Fruit fly (Drosophila melanogaster) whole organism, embryonic: ENCODE results near the gene Tti1.
A peak's percentile ranks its signal among the peaks of the same experiment; 100 is the strongest.

Experiments
- Bgb ChIP-seq: fragments of 200-800 bp; sonication (Bioruptor generic); IDR thresholded peaks from 2 replicates; pipeline ENCODE4 v1.3.6; 2022; ENCODE audit warnings: missing biosample characterization, missing genetic modification characterization; ENCODE audit not compliant: partially characterized antibody
- Blimp-1 ChIP-seq: fragments of 200-800 bp; sonication (Bioruptor generic); optimal IDR thresholded peaks from 3 replicates; lab custom pipeline; 2018; ENCODE audit warnings: missing biosample characterization, missing genetic modification characterization, mild to moderate bottlenecking, moderate library complexity, missing genetic modification reagents
- CG10462 ChIP-seq: fragments of 200-800 bp; sonication (Bioruptor generic); optimal IDR thresholded peaks from 2 replicates; lab custom pipeline; 2016; ENCODE audit warnings: missing biosample characterization, missing genetic modification characterization
- CG11085 ChIP-seq: fragments of 200-800 bp; sonication (Bioruptor generic); IDR thresholded peaks from 2 replicates; pipeline ENCODE4 v1.3.6; 2022; ENCODE audit warnings: missing biosample characterization, missing genetic modification characterization
- CG12155 ChIP-seq: fragments of 200-800 bp; sonication (Bioruptor generic); optimal IDR thresholded peaks from 3 replicates; lab custom pipeline; 2016; ENCODE audit warnings: missing biosample characterization, missing genetic modification characterization
- CG1233 ChIP-seq: fragments of 200-800 bp; sonication (Bioruptor generic); optimal IDR thresholded peaks from 4 replicates; lab custom pipeline; 2018; ENCODE audit warnings: missing biosample characterization, mild to moderate bottlenecking, missing genetic modification characterization
- CG14667 ChIP-seq: fragments of 200-800 bp; sonication (Bioruptor generic); IDR thresholded peaks from 2 replicates; pipeline ENCODE4 v1.3.6; 2022; ENCODE audit warnings: missing biosample characterization, missing genetic modification characterization
- CG15514 ChIP-seq: fragments of 200-800 bp; sonication (Bioruptor generic); optimal IDR thresholded peaks from 3 replicates; lab custom pipeline; 2017; ENCODE audit warnings: missing biosample characterization, missing genetic modification characterization, mild to moderate bottlenecking, moderate library complexity, missing genetic modification reagents
- CG18599 ChIP-seq: fragments of 200-800 bp; sonication (Bioruptor generic); optimal IDR thresholded peaks from 3 replicates; lab custom pipeline; 2017; ENCODE audit warnings: missing biosample characterization, missing genetic modification characterization, mild to moderate bottlenecking, moderate library complexity, missing genetic modification reagents
- CG2120 ChIP-seq: fragments of 200-800 bp; sonication (Bioruptor generic); optimal IDR thresholded peaks from 3 replicates; lab custom pipeline; 2016; ENCODE audit warnings: missing biosample characterization, missing genetic modification characterization
- CG2129 ChIP-seq: fragments of 200-800 bp; sonication (Bioruptor generic); IDR thresholded peaks from 2 replicates; pipeline ENCODE4 v1.3.6; 2022; ENCODE audit warnings: missing biosample characterization, missing genetic modification characterization; ENCODE audit not compliant: partially characterized antibody
- CG2202 ChIP-seq: fragments of 200-800 bp; sonication (Bioruptor generic); optimal IDR thresholded peaks from 2 replicates; lab custom pipeline; 2018; ENCODE audit warnings: missing biosample characterization, mild to moderate bottlenecking, missing genetic modification characterization
- CG31365 ChIP-seq: fragments of 200-800 bp; sonication (Bioruptor generic); optimal IDR thresholded peaks from 2 replicates; lab custom pipeline; 2018; ENCODE audit warnings: missing biosample characterization, mild to moderate bottlenecking, missing genetic modification characterization
- CG4730 ChIP-seq: fragments of 200-800 bp; sonication (Bioruptor generic); IDR thresholded peaks from 2 replicates; pipeline ENCODE4 v1.3.6; 2022; ENCODE audit warnings: missing biosample characterization, missing genetic modification characterization
- CG6854 ChIP-seq: fragments of 200-800 bp; sonication (Bioruptor generic); optimal IDR thresholded peaks from 3 replicates; lab custom pipeline; 2017; ENCODE audit warnings: missing biosample characterization, mild to moderate bottlenecking, missing genetic modification characterization
- CG7271 ChIP-seq: fragments of 200-800 bp; sonication (Bioruptor generic); optimal IDR thresholded peaks from 2 replicates; lab custom pipeline; 2018; ENCODE audit warnings: missing biosample characterization, mild to moderate bottlenecking, missing genetic modification characterization, moderate library complexity
- CG7839 ChIP-seq: fragments of 200-800 bp; sonication (Bioruptor generic); optimal IDR thresholded peaks from 3 replicates; lab custom pipeline; 2018; ENCODE audit warnings: missing biosample characterization, mild to moderate bottlenecking, missing genetic modification characterization, moderate library complexity
- CG7928 ChIP-seq: fragments of 200-800 bp; sonication (Bioruptor generic); optimal IDR thresholded peaks from 2 replicates; lab custom pipeline; 2017; ENCODE audit warnings: missing biosample characterization, mild to moderate bottlenecking, missing genetic modification characterization
- CG9437 ChIP-seq: fragments of 200-800 bp; sonication (Bioruptor generic); optimal IDR thresholded peaks from 2 replicates; lab custom pipeline; 2018; ENCODE audit warnings: missing biosample characterization, mild to moderate bottlenecking, missing genetic modification characterization
- CG9876 ChIP-seq: fragments of 200-800 bp; sonication (Bioruptor generic); optimal IDR thresholded peaks from 2 replicates; lab custom pipeline; 2016; ENCODE audit warnings: missing biosample characterization, missing genetic modification characterization
- Dll ChIP-seq: fragments of 200-800 bp; sonication (Bioruptor generic); IDR thresholded peaks from 4 replicates; pipeline ENCODE4 v1.3.6; 2022; ENCODE audit warnings: missing biosample characterization, missing genetic modification characterization; ENCODE audit not compliant: partially characterized antibody
- Dp ChIP-seq: fragments of 200-800 bp; sonication (Bioruptor generic); optimal IDR thresholded peaks from 2 replicates; lab custom pipeline; 2018; ENCODE audit warnings: missing biosample characterization, mild to moderate bottlenecking, missing genetic modification characterization, moderate library complexity
- Dref ChIP-seq: fragments of 200-800 bp; sonication (Bioruptor generic); IDR thresholded peaks from 2 replicates; pipeline ENCODE4 v1.3.6; 2022; ENCODE audit warnings: missing biosample characterization, missing genetic modification characterization
- Hr3 ChIP-seq: fragments of 200-800 bp; sonication (Bioruptor generic); optimal IDR thresholded peaks from 3 replicates; lab custom pipeline; 2016; ENCODE audit warnings: missing biosample characterization, missing genetic modification characterization
- Nf-YC ChIP-seq: fragments of 200-800 bp; optimal IDR thresholded peaks from 3 replicates; lab custom pipeline; 2019; ENCODE audit warnings: missing biosample characterization, mild to moderate bottlenecking, missing genetic modification characterization, moderate library complexity
- Poxn ChIP-seq: fragments of 200-800 bp; sonication (Bioruptor generic); IDR thresholded peaks from 2 replicates; pipeline ENCODE4 v1.3.6; 2022; ENCODE audit warnings: missing biosample characterization, missing genetic modification characterization
- Sin3A ChIP-seq: fragments of >200 bp; optimal IDR thresholded peaks from 2 replicates; lab custom pipeline; 2018
- Six4 ChIP-seq: fragments of 200-800 bp; sonication (Bioruptor generic); optimal IDR thresholded peaks from 2 replicates; lab custom pipeline; 2016; ENCODE audit warnings: missing biosample characterization, missing genetic modification characterization
- Ssrp ChIP-seq: fragments of 200-800 bp; sonication (Bioruptor generic); optimal IDR thresholded peaks from 2 replicates; lab custom pipeline; 2018; ENCODE audit warnings: missing biosample characterization, mild to moderate bottlenecking, missing genetic modification characterization, moderate library complexity
- TFAM ChIP-seq: fragments of 200-800 bp; sonication (Bioruptor generic); optimal IDR thresholded peaks from 2 replicates; lab custom pipeline; 2017; ENCODE audit warnings: missing biosample characterization, missing genetic modification characterization, inconsistent platforms
- YL-1 ChIP-seq: fragments of 200-800 bp; sonication (Bioruptor generic); optimal IDR thresholded peaks from 3 replicates; lab custom pipeline; 2017; ENCODE audit warnings: missing biosample characterization, mild to moderate bottlenecking, missing genetic modification characterization
- amos ChIP-seq: fragments of 200-800 bp; sonication (Bioruptor generic); IDR thresholded peaks from 2 replicates; pipeline ENCODE4 v1.3.6; 2022; ENCODE audit warnings: missing biosample characterization, missing genetic modification characterization; ENCODE audit not compliant: partially characterized antibody
- ase ChIP-seq: fragments of 200-800 bp; sonication (Bioruptor generic); IDR thresholded peaks from 3 replicates; pipeline ENCODE4 v1.3.6; 2022; ENCODE audit warnings: missing biosample characterization, missing genetic modification characterization
- bbx ChIP-seq: fragments of 200-800 bp; sonication (Bioruptor generic); IDR thresholded peaks from 2 replicates; pipeline ENCODE4 v1.3.6; 2022; ENCODE audit warnings: missing biosample characterization, missing genetic modification characterization; ENCODE audit not compliant: partially characterized antibody
- dimm ChIP-seq: fragments of 200-800 bp; sonication (Bioruptor generic); IDR thresholded peaks from 2 replicates; pipeline ENCODE4 v1.3.6; 2022; ENCODE audit warnings: missing biosample characterization, missing genetic modification characterization
- fd64A ChIP-seq: fragments of 200-800 bp; sonication (Bioruptor generic); optimal IDR thresholded peaks from 3 replicates; lab custom pipeline; 2018; ENCODE audit warnings: missing biosample characterization, mild to moderate bottlenecking, missing genetic modification characterization
- gce ChIP-seq: fragments of 200-800 bp; sonication (Bioruptor generic); IDR thresholded peaks from 3 replicates; pipeline ENCODE4 v1.3.6; 2022; ENCODE audit warnings: missing biosample characterization, missing genetic modification characterization
- ken ChIP-seq: fragments of 200-800 bp; sonication (Bioruptor generic); IDR thresholded peaks from 3 replicates; pipeline ENCODE4 v1.3.6; 2022; ENCODE audit warnings: missing biosample characterization, missing genetic modification characterization
- klu ChIP-seq: fragments of 200-800 bp; sonication (Bioruptor generic); IDR thresholded peaks from 2 replicates; pipeline ENCODE4 v1.3.6; 2022; ENCODE audit warnings: missing biosample characterization, missing genetic modification characterization
- lmd ChIP-seq: fragments of 200-800 bp; sonication (Bioruptor generic); IDR thresholded peaks from 2 replicates; pipeline ENCODE4 v1.3.6; 2022; ENCODE audit warnings: missing biosample characterization, missing genetic modification characterization
- mam ChIP-seq: fragments of 200-800 bp; sonication (Bioruptor generic); optimal IDR thresholded peaks from 3 replicates; lab custom pipeline; 2016; ENCODE audit warnings: missing biosample characterization, missing genetic modification characterization
- nerfin-2 ChIP-seq: fragments of 200-800 bp; sonication (Bioruptor generic); IDR thresholded peaks from 2 replicates; pipeline ENCODE4 v1.3.6; 2022; ENCODE audit warnings: missing biosample characterization, missing genetic modification characterization; ENCODE audit not compliant: partially characterized antibody
- nom ChIP-seq: fragments of 200-800 bp; sonication (Bioruptor generic); optimal IDR thresholded peaks from 2 replicates; lab custom pipeline; 2017; ENCODE audit warnings: missing biosample characterization, missing genetic modification characterization, mild to moderate bottlenecking, moderate library complexity, missing genetic modification reagents
- pros ChIP-seq: fragments of 200-800 bp; sonication (Bioruptor generic); optimal IDR thresholded peaks from 3 replicates; lab custom pipeline; 2019; ENCODE audit warnings: missing biosample characterization, mild to moderate bottlenecking, missing genetic modification characterization, moderate library complexity
- pzg ChIP-seq: fragments of 200-800 bp; sonication (Bioruptor generic); optimal IDR thresholded peaks from 3 replicates; lab custom pipeline; 2018; ENCODE audit warnings: missing biosample characterization, mild to moderate bottlenecking, missing genetic modification characterization, moderate library complexity
- sna ChIP-seq: fragments of 200-800 bp; sonication (Bioruptor generic); IDR thresholded peaks from 2 replicates; pipeline ENCODE4 v1.3.6; 2022; ENCODE audit warnings: missing biosample characterization, missing genetic modification characterization; ENCODE audit not compliant: partially characterized antibody
- stc ChIP-seq: fragments of 200-800 bp; sonication (Bioruptor generic); IDR thresholded peaks from 2 replicates; pipeline ENCODE4 v1.3.6; 2022; ENCODE audit warnings: missing biosample characterization, missing genetic modification characterization
- twi ChIP-seq: fragments of 200-800 bp; optimal IDR thresholded peaks from 2 replicates; lab custom pipeline; 2019; ENCODE audit warnings: missing biosample characterization, mild to moderate bottlenecking, missing genetic modification characterization, moderate library complexity
- usp ChIP-seq: fragments of >200 bp; optimal IDR thresholded peaks from 2 replicates; lab custom pipeline; 2017; ENCODE audit warnings: missing biosample characterization, missing genetic modification characterization
- zen ChIP-seq: fragments of 200-800 bp; sonication (Bioruptor generic); optimal IDR thresholded peaks from 3 replicates; lab custom pipeline; 2018; ENCODE audit warnings: missing biosample characterization, mild to moderate bottlenecking, missing genetic modification characterization, moderate library complexity

Gene Tti1

DNA sequence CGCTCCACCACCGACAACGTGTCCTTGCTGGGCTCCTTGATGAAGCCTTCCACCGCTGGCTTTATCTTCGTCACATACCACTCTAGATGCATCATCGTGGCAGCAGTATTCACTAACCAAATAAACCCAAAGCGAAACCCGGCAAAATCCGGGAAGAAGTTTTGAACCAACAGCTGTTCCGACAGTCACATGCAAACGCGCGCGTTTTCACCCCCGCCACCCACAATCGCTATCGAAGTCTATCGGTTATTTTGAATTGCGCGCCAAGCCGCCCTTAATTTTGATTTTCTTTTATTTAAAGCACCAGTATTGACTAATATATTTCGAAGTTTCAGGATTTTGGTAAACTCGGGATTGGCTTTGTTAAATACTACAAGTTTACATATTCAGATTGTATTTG, at the start of gene Tti1 (continued):
- TF ChIP-seq mam (GFP tag; lab: Kevin White, UChicago) = no peak
- TF ChIP-seq CG15514 (GFP tag; lab: Kevin White, UChicago) = peak; percentile 14
- no peak for TF ChIP-seq CG31365 (tag; lab: Kevin White, UChicago)
- no peak for TF ChIP-seq CG7271 (tag; lab: Kevin White, UChicago)
- no peak for TF ChIP-seq CG12155
- peak; percentile 56 for TF ChIP-seq pzg (GFP tag; lab: Kevin White, UChicago)
- no peak for TF ChIP-seq CG6854
- TF ChIP-seq Dp = peak; percentile 86
- no peak for TF ChIP-seq usp (GFP tag; lab: Kevin White, UChicago)
- peak; percentile 26 for TF ChIP-seq Sin3A (lab: Kevin White, UChicago)
- TF ChIP-seq klu (GFP tag; lab: Robert Waterston, UW) = peak; percentile 57; the same call in 1 of the 2 replicates
- no peak for TF ChIP-seq Ssrp (tag; lab: Kevin White, UChicago)
- no peak for TF ChIP-seq TFAM (GFP tag; lab: Kevin White, UChicago)
- peak; percentile 47; the same call in 1 of the 2 replicates for TF ChIP-seq amos (GFP tag; lab: Robert Waterston, UW)
- no peak for TF ChIP-seq YL-1
- no peak for TF ChIP-seq CG14667 (GFP tag; lab: Robert Waterston, UW)
- TF ChIP-seq ase = no peak
- TF ChIP-seq fd64A (GFP tag; lab: Kevin White, UChicago) = no peak
- TF ChIP-seq Dref (GFP tag; lab: Robert Waterston, UW) = peak; percentile 83
- TF ChIP-seq CG7839 (tag; lab: Kevin White, UChicago) = no peak
- TF ChIP-seq pros (GFP tag; lab: Kevin White, UChicago) = no peak
- no peak for TF ChIP-seq CG1233
- no peak for TF ChIP-seq gce (GFP tag; lab: Robert Waterston, UW)
- no peak for TF ChIP-seq nerfin-2 (GFP tag; lab: Robert Waterston, UW)
- TF ChIP-seq twi (tag; lab: Kevin White, UChicago) = no peak
- TF ChIP-seq Six4 (GFP tag; lab: Kevin White, UChicago) = no peak
- TF ChIP-seq stc (GFP tag; lab: Robert Waterston, UW) = no peak
- peak; percentile 9; the same call in 1 of the 2 replicates for TF ChIP-seq CG11085 (GFP tag; lab: Robert Waterston, UW)
- no peak for TF ChIP-seq Nf-YC (tag; lab: Kevin White, UChicago)
- peak; percentile 67 for TF ChIP-seq bbx (GFP tag; lab: Robert Waterston, UW)
- no peak for TF ChIP-seq lmd (GFP tag; lab: Robert Waterston, UW)
- TF ChIP-seq zen = no peak
- TF ChIP-seq CG7928 (GFP tag; lab: Kevin White, UChicago) = no peak
- TF ChIP-seq nom (GFP tag; lab: Kevin White, UChicago) = no peak
- peak; percentile 46; the same call in 1 of the 2 replicates for TF ChIP-seq Bgb (GFP tag; lab: Robert Waterston, UW)
- no peak for TF ChIP-seq dimm
- TF ChIP-seq Poxn (GFP tag; lab: Robert Waterston, UW) = no peak
- TF ChIP-seq CG9437 (GFP tag; lab: Kevin White, UChicago) = no peak
- TF ChIP-seq Blimp-1 (GFP tag; lab: Kevin White, UChicago) = no peak
- TF ChIP-seq CG2202 = no peak
- TF ChIP-seq CG10462 (GFP tag; lab: Kevin White, UChicago) = no peak
- TF ChIP-seq CG2120 (GFP tag; lab: Kevin White, UChicago) = no peak
- no peak for TF ChIP-seq CG9876 (GFP tag; lab: Kevin White, UChicago)
- no peak for TF ChIP-seq Hr3 (GFP tag; lab: Kevin White, UChicago)
- TF ChIP-seq CG2129 (GFP tag; lab: Robert Waterston, UW) = 0 out of 2 replicates have a peak, but pooled peaks have one; percentile 14
- TF ChIP-seq Dll (GFP tag; lab: Robert Waterston, UW) = peak; percentile 48; the same call in 1 of the 4 replicates
- TF ChIP-seq CG4730 = no peak
- TF ChIP-seq ken (GFP tag; lab: Robert Waterston, UW) = no peak
- TF ChIP-seq CG18599 (GFP tag; lab: Kevin White, UChicago) = no peak
- TF ChIP-seq sna (GFP tag; lab: Robert Waterston, UW) = 0 out of 2 replicates have a peak, but pooled peaks have one; percentile 27
